Worm (Caenorhabditis elegans): Measurements from ENCODE around the gene rpn-6.1.
"Not testable (repeated sequence)": the region's sequence is repeated elsewhere in the genome, so short reads cannot be mapped to it uniquely, and the experiment has no call there.

Gene rpn-6.1

DNA sequence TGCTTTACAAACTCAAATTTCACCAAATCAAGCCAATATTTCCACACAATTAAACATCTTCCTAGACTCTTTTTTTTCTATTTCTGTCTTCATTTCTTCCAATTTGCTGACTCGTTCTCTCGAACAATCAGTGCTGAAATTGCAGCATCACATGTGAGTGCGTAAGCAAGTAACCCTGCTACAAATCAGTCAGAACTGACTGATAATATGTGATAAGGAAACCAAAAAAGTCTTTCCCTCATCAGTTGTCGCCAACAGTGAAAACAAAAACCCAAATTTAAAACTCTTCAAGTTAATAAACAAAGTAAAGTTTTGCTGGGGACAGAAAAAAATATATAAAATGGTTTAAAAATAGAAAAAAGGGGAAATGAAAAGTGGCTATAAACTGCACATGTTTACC lies 29.7 kb upstream of the rpn-6.1 start:
- no peak for TF ChIP-seq egl-5 (tag; optimal IDR thresholded peaks at IDR 0.05)
- TF ChIP-seq nhr-11 (tag; optimal IDR thresholded peaks at IDR 0.05), result no peak
- peak; percentile 65 for TF ChIP-seq pha-4 (tag; optimal IDR thresholded peaks at IDR 0.05)
- TF ChIP-seq nhr-25 (tag; optimal IDR thresholded peaks at IDR 0.05), result no peak
- no peak for TF ChIP-seq elt-3 (tag; optimal IDR thresholded peaks at IDR 0.05)
- no peak for TF ChIP-seq nhr-28 (tag; optimal IDR thresholded peaks at IDR 0.05)
- no peak for TF ChIP-seq ceh-16 (tag; optimal IDR thresholded peaks at IDR 0.05)
- TF ChIP-seq nfya-1 (tag; optimal IDR thresholded peaks at IDR 0.05; ENCODE audit: insufficient read depth), result peak; percentile 1
- no peak for TF ChIP-seq lsy-12 (tag; optimal IDR thresholded peaks at IDR 0.05)
- peak; percentile 83 for TF ChIP-seq elt-2 (tag; optimal IDR thresholded peaks at IDR 0.05)
- TF ChIP-seq mdl-1 (tag; optimal IDR thresholded peaks at IDR 0.05), result no peak
- TF ChIP-seq fkh-2 (tag; optimal IDR thresholded peaks at IDR 0.05), result no peak
- TF ChIP-seq pqm-1 (tag; optimal IDR thresholded peaks at IDR 0.05), result peak; percentile 73
- TF ChIP-seq hmg-11 (tag; optimal IDR thresholded peaks at IDR 0.05), result no peak
- peak; percentile 57 for TF ChIP-seq ama-1 (optimal IDR thresholded peaks at IDR 0.05)

DNA sequence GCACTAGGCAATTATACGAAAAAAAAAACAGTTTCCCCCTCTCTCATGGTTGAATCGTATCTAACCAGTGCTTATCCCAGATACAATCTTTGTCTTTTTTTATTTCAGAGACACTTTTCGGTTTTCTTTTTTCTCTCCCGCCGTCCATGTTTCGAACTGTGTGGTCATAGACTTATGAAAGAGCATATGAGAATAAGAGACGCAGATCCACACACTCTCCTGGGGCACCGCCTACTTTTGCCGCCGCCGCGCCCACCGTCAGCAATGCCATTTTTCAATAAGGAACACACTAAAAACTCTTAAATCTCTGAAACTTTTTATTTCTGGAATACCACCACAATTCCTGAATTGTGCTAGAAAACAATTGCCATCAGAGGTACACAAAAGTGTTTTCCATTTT lies 28.1 kb upstream of the rpn-6.1 start, which contains the start of gene prk-1:
Gene prk-1, plus strand, starts transcription at position 269 of the 400 bp plus-strand sequence.
- TF ChIP-seq mml-1 (tag; optimal IDR thresholded peaks at IDR 0.05), result no peak
- TF ChIP-seq lin-39 (tag; optimal IDR thresholded peaks at IDR 0.05), result no peak
- TF ChIP-seq elt-1 (tag; optimal IDR thresholded peaks at IDR 0.05), result peak; percentile 32
- no peak for TF ChIP-seq lsy-12 (tag; optimal IDR thresholded peaks at IDR 0.05)

DNA sequence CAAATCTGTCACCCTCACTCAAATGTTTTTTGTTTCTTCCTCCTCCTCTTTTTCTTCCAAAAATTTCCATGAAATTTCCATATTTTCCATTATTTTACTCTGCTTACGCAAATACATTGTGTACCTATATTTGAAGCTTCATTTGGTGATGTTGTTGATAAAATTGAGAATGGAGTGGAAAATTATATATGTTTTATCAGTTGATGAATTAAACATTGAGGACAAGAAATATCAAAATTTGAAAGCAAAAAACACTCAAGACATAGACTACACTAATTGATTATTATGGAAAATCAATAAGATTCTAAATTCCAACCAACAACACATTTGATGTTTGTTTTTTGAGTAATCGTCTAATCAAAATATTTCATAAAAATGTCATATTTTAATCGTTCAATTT lies 27.4 kb upstream of the rpn-6.1 start:
- no peak for TF ChIP-seq unc-39 (tag; optimal IDR thresholded peaks at IDR 0.05)
- TF ChIP-seq ceh-82 (tag; optimal IDR thresholded peaks at IDR 0.05), result no peak
- no peak for TF ChIP-seq nhr-11 (tag; optimal IDR thresholded peaks at IDR 0.05)
- peak; percentile 92 for TF ChIP-seq pha-4 (tag; optimal IDR thresholded peaks at IDR 0.05)
- TF ChIP-seq mdl-1 (tag; optimal IDR thresholded peaks at IDR 0.05), result no peak
- peak; percentile 69 for TF ChIP-seq elt-2 (tag; optimal IDR thresholded peaks at IDR 0.05)
- TF ChIP-seq nhr-77 (tag; optimal IDR thresholded peaks at IDR 0.05), result no peak
- TF ChIP-seq snpc-4 (tag; optimal IDR thresholded peaks at IDR 0.05), result no peak
- TF ChIP-seq nhr-23 (tag; optimal IDR thresholded peaks at IDR 0.05), result no peak
- TF ChIP-seq skn-1 (tag; optimal IDR thresholded peaks at IDR 0.05), result no peak
- no peak for TF ChIP-seq ceh-9 (tag; optimal IDR thresholded peaks at IDR 0.05)
- TF ChIP-seq fkh-10 (GFP tag; optimal IDR thresholded peaks at IDR 0.05), result no peak
- no peak for TF ChIP-seq nhr-28 (tag; optimal IDR thresholded peaks at IDR 0.05)
- TF ChIP-seq pqm-1 (tag; optimal IDR thresholded peaks at IDR 0.05), result peak; percentile 21
- TF ChIP-seq aly-2 (tag; optimal IDR thresholded peaks at IDR 0.05), result no peak
- no peak for TF ChIP-seq ZK546.5 (tag; optimal IDR thresholded peaks at IDR 0.05)
- TF ChIP-seq hmg-11 (tag; optimal IDR thresholded peaks at IDR 0.05), result no peak
- TF ChIP-seq nhr-67 (tag; optimal IDR thresholded peaks at IDR 0.05), result no peak
- no peak for TF ChIP-seq jun-1 (tag; optimal IDR thresholded peaks at IDR 0.05)

DNA sequence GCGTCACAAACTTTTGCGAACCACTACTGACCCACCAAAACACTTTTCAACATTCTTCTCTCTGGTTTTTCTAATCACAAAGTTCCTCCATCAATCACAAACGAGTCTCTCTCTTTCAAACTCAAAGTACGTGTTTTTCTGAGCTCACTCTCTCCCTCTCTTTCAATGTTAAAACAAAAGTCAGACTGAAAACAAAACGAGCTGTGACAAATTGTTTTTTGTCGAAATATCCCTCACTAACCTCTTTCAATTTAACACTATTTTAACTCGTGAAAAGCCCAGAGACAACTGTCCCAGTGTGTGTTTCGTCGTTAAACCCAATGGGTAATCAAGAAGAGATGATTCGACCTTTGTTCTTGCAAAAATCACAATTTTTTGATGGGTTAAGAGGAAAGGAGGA lies 26.3 kb upstream of the rpn-6.1 start:
- TF ChIP-seq lin-15B (tag; optimal IDR thresholded peaks at IDR 0.05) (no peak), egl-5 (tag; optimal IDR thresholded peaks at IDR 0.05) (peak; percentile 76), lin-39 (tag; optimal IDR thresholded peaks at IDR 0.05) (peak; percentile 92), nfya-1 (tag; optimal IDR thresholded peaks at IDR 0.05; ENCODE audit: insufficient read depth) (peak; percentile 43), nhr-11 (tag; optimal IDR thresholded peaks at IDR 0.05) (peak; percentile 74), zag-1 (tag; optimal IDR thresholded peaks at IDR 0.05) (no peak), pqm-1 (tag; optimal IDR thresholded peaks at IDR 0.05) (peak; percentile 2), unc-62 (GFP tag; optimal IDR thresholded peaks at IDR 0.05) (peak; percentile 44), jun-1 (tag; optimal IDR thresholded peaks at IDR 0.05) (no peak)

DNA sequence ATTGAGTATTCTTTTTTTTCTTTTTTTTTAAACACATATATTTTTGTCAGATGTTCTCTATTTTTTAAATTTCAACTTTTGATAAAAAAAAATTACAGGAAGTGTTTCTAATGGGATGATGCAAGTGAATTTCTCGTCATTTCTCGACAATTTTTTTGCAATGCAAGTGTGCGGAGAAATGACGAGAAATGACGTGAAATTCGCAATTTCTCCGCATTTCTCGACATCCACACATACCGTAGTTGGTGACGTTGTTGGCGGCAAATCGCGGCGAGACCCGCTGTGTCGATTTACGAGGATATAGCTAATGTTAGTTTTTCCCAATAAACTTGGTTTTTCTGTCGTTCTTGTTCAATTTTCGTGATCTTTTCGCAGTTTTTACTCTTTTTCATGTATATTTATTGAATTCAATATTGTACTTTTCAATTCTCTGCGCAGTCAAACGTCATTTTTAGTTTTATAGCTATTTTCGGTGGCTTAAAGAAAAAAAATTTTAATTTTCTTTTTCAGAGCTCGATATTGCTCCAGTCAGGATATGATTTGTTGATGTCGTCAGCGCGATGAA lies 20.3 kb upstream of the rpn-6.1 start, which contains the start of gene F31E3.6:
Gene F31E3.6, plus strand, starts transcription at position 93 of the 565 bp plus-strand sequence.
- TF ChIP-seq nhr-67, ceh-82, snpc-4 (tag; optimal IDR thresholded peaks at IDR 0.05): not testable (repeated sequence)
